Worm (Caenorhabditis elegans): Measurements from ENCODE around the gene F48F5.8.
A peak's percentile ranks its signal among the peaks of the same experiment; 100 is the strongest.

Gene F48F5.8

ce11 chrV:20402842-20403241 is 22.3 kb upstream of the F48F5.8 start:
- TF ChIP-seq lin-38 (GFP tag; IDR thresholded peaks at IDR 0.05), result no peak
- TF ChIP-seq nhr-11 (tag; optimal IDR thresholded peaks at IDR 0.05), result peak; percentile 74
- peak; percentile 62 for TF ChIP-seq aha-1 (tag)
- TF ChIP-seq lin-39 (tag; optimal IDR thresholded peaks at IDR 0.05), result no peak
- no peak for TF ChIP-seq sdz-12 (GFP tag; optimal IDR thresholded peaks at IDR 0.05)
- no peak for TF ChIP-seq dmd-8 (GFP tag; IDR thresholded peaks at IDR 0.05)
- TF ChIP-seq unc-130 (GFP tag; optimal IDR thresholded peaks at IDR 0.05), result no peak
- no peak for TF ChIP-seq mxl-3 (GFP tag; optimal IDR thresholded peaks at IDR 0.05)
- TF ChIP-seq mxl-2 (GFP tag; conservative IDR thresholded peaks at IDR 0.05), result no peak
- no peak for TF ChIP-seq tag-97 (GFP tag; IDR thresholded peaks at IDR 0.05)
- no peak for TF ChIP-seq dmd-6 (GFP tag; IDR thresholded peaks at IDR 0.05)
- TF ChIP-seq ZK337.2 (GFP tag; IDR thresholded peaks at IDR 0.05), result no peak
- peak; percentile 51; the same call in 1 of the 2 replicates for TF ChIP-seq egl-43 (GFP tag; IDR thresholded peaks at IDR 0.05)
- TF ChIP-seq snpc-1.2 (GFP tag; IDR thresholded peaks at IDR 0.05), result no peak
- no peak for TF ChIP-seq cey-2 (tag; optimal IDR thresholded peaks at IDR 0.05; ENCODE audit: borderline replicate concordance, insufficient read depth)
- no peak for TF ChIP-seq php-3 (GFP tag; IDR thresholded peaks at IDR 0.05)
- peak in 1 of 2 experiments; percentile 29 for TF ChIP-seq lsy-2 (tag; optimal IDR thresholded peaks at IDR 0.05)
- no peak for TF ChIP-seq lin-13 (GFP tag; optimal IDR thresholded peaks at IDR 0.05)
- no peak for TF ChIP-seq attf-4 (tag; optimal IDR thresholded peaks at IDR 0.05)
- no peak for TF ChIP-seq hlh-30 (tag; optimal IDR thresholded peaks at IDR 0.05; ENCODE audit: insufficient read depth)
- no peak for TF ChIP-seq R02D3.7 (tag; optimal IDR thresholded peaks at IDR 0.05)
- no peak for TF ChIP-seq nhr-6 (tag; optimal IDR thresholded peaks at IDR 0.05)
- TF ChIP-seq snpc-4 (tag; optimal IDR thresholded peaks at IDR 0.05), result no peak
- no peak for TF ChIP-seq zfp-2 (tag; optimal IDR thresholded peaks at IDR 0.05)
- TF ChIP-seq zip-2 (tag; optimal IDR thresholded peaks at IDR 0.05), result no peak
- no peak for TF ChIP-seq dve-1 (tag; optimal IDR thresholded peaks at IDR 0.05; ENCODE audit: insufficient read depth)
- no peak for TF ChIP-seq jun-1 (tag; optimal IDR thresholded peaks at IDR 0.05)
- TF ChIP-seq nhr-76 (tag; optimal IDR thresholded peaks at IDR 0.05), result no peak
- no peak for TF ChIP-seq unc-62 (GFP tag; optimal IDR thresholded peaks at IDR 0.05 in 1 of 2)
- no peak for TF ChIP-seq unc-62 (tag; optimal IDR thresholded peaks at IDR 0.05)
- no peak for TF ChIP-seq hif-1 (tag; optimal IDR thresholded peaks at IDR 0.05)

DNA sequence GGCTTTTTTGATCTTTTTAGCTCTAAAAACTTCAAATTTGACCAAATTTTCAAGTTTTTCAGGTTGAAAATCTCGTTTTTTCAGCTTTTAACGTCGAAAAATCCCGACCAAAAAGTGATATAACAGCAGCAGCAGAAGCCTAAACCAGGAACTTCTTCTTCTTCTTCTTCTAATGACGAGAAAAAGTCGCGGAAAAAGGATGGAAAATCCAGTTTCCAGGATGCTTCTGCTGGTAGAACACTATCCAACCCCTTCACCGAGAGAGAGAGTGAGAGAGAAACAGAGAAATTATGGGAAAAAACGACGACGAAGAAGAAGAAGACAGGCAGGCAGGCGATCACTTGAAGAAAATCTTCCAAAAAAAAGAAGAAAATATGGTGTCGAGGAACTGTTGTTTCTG is 18.3 kb upstream of the F48F5.8 start:
- no peak for TF ChIP-seq madf-5 (GFP tag; IDR thresholded peaks at IDR 0.05)
- TF ChIP-seq dmd-6 (GFP tag; IDR thresholded peaks at IDR 0.05), result no peak
- TF ChIP-seq Y75B8A.6 (GFP tag; IDR thresholded peaks at IDR 0.05), result no peak
- TF ChIP-seq dmd-9 (GFP tag; IDR thresholded peaks at IDR 0.05), result no peak
- TF ChIP-seq snpc-4 (tag; optimal IDR thresholded peaks at IDR 0.05), result no peak
- no peak for TF ChIP-seq spr-1 (tag; optimal IDR thresholded peaks at IDR 0.05)
- TF ChIP-seq aha-1 (tag), result peak; percentile 64
- TF ChIP-seq unc-130 (GFP tag; optimal IDR thresholded peaks at IDR 0.05), result no peak

ce11 chrV:20409016-20409415 is 16.1 kb upstream of the F48F5.8 start:
- TF ChIP-seq lin-13 (GFP tag; optimal IDR thresholded peaks at IDR 0.05) (no peak), set-16 (GFP tag; IDR thresholded peaks at IDR 0.05) (peak; percentile 50; the same call in 1 of the 2 replicates)

DNA sequence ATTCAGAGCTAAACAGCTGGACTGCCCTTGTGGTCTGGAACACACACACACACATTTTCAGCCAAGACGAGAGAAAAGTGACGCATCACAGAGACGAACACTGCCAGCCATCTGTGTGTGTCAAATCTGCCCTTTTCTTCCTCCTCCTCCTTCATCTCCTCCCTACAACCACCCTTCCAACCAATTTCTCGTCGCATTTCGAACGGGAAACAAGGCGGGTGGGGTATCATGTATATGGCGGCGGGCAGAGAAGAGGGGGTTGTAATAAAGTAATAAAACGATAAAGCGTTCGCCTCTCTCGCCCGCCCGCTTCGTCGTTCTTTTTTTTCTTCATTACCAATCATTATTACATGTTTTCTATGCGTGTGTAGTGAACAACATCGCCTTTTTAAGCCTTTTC is 14.9 kb upstream of the F48F5.8 start:
- peak; percentile 30 for TF ChIP-seq dve-1 (tag; optimal IDR thresholded peaks at IDR 0.05; ENCODE audit: insufficient read depth)
- TF ChIP-seq ceh-28 (tag; optimal IDR thresholded peaks at IDR 0.05), result no peak
- peak; percentile 5 for TF ChIP-seq nhr-28 (tag; optimal IDR thresholded peaks at IDR 0.05)
- no peak for TF ChIP-seq ceh-32 (tag; optimal IDR thresholded peaks at IDR 0.05; ENCODE audit: poor library complexity)
- no peak for TF ChIP-seq aha-1 (tag)
- TF ChIP-seq hlh-11 (tag; optimal IDR thresholded peaks at IDR 0.05), result peak; percentile 2
- no peak for TF ChIP-seq T20F7.1 (GFP tag; optimal IDR thresholded peaks at IDR 0.05)
- no peak for TF ChIP-seq tra-1 (GFP tag; IDR thresholded peaks at IDR 0.05)
- no peak for TF ChIP-seq rbr-2 (tag; optimal IDR thresholded peaks at IDR 0.05)
- TF ChIP-seq mxl-3 (GFP tag; optimal IDR thresholded peaks at IDR 0.05), result peak; percentile 17
- peak in 1 of 2 experiments; percentile 41 for TF ChIP-seq unc-62 (GFP tag; optimal IDR thresholded peaks at IDR 0.05 in 1 of 2)
- no peak for TF ChIP-seq unc-62 (tag; optimal IDR thresholded peaks at IDR 0.05)
- peak; percentile 8 for TF ChIP-seq duxl-1 (tag; optimal IDR thresholded peaks at IDR 0.05; ENCODE audit: poor library complexity)
- TF ChIP-seq lin-1 (GFP tag; IDR thresholded peaks at IDR 0.05), result no peak
- 0 out of 2 replicates have a peak, but pooled peaks have one; percentile 7 for TF ChIP-seq php-3 (GFP tag; IDR thresholded peaks at IDR 0.05)
- no peak for TF ChIP-seq fos-1 (tag; optimal IDR thresholded peaks at IDR 0.05)
- TF ChIP-seq egl-43 (GFP tag; IDR thresholded peaks at IDR 0.05), result 0 out of 2 replicates have a peak, but pooled peaks have one; percentile 33

Measured in whole organism, L4 larva.